Fruit fly (Drosophila melanogaster) whole organism, embryonic: ENCODE results near the gene mia.

ENCODE experiments used
- CG10431 ChIP-seq: fragments of 200-800 bp; sonication (Bioruptor generic); optimal IDR thresholded peaks from 3 replicates; lab custom pipeline; 2018; ENCODE audit warnings: missing biosample characterization, mild to moderate bottlenecking, missing genetic modification characterization
- CG10959 ChIP-seq: fragments of 200-800 bp; sonication (Bioruptor generic); IDR thresholded peaks from 2 replicates; pipeline ENCODE4 v1.3.6; 2022; ENCODE audit warnings: missing biosample characterization, missing genetic modification characterization
- CG11085 ChIP-seq: fragments of 200-800 bp; sonication (Bioruptor generic); IDR thresholded peaks from 2 replicates; pipeline ENCODE4 v1.3.6; 2022; ENCODE audit warnings: missing biosample characterization, missing genetic modification characterization
- CG11504 ChIP-seq: fragments of 200-800 bp; sonication (Bioruptor generic); optimal IDR thresholded peaks from 3 replicates; lab custom pipeline; 2019; ENCODE audit warnings: missing biosample characterization, mild to moderate bottlenecking, missing genetic modification characterization, moderate library complexity
- CG14014 ChIP-seq: fragments of 200-800 bp; sonication (Bioruptor generic); IDR thresholded peaks from 2 replicates; pipeline ENCODE4 v1.3.6; 2022; ENCODE audit warnings: missing biosample characterization, missing genetic modification characterization
- CG14710 ChIP-seq: fragments of 200-800 bp; sonication (Bioruptor generic); optimal IDR thresholded peaks from 3 replicates; lab custom pipeline; 2019; ENCODE audit warnings: missing biosample characterization, mild to moderate bottlenecking, missing genetic modification characterization, moderate library complexity
- CG2202 ChIP-seq: fragments of 200-800 bp; sonication (Bioruptor generic); optimal IDR thresholded peaks from 2 replicates; lab custom pipeline; 2018; ENCODE audit warnings: missing biosample characterization, mild to moderate bottlenecking, missing genetic modification characterization
- CG2889 ChIP-seq: fragments of 200-800 bp; sonication (Bioruptor generic); IDR thresholded peaks from 3 replicates; pipeline ENCODE4 v1.3.6; 2022; ENCODE audit warnings: missing biosample characterization, missing genetic modification characterization
- CG3726 ChIP-seq: fragments of 200-800 bp; sonication (Bioruptor generic); IDR thresholded peaks from 3 replicates; pipeline ENCODE4, ENCODE4 v1.3.6; 2022; ENCODE audit warnings: missing biosample characterization, missing genetic modification characterization
- CG6813 ChIP-seq: fragments of 200-800 bp; sonication (Bioruptor generic); optimal IDR thresholded peaks from 2 replicates; lab custom pipeline; 2017; ENCODE audit warnings: missing biosample characterization, missing genetic modification characterization, mild to moderate bottlenecking, moderate library complexity, missing genetic modification reagents
- CG6854 ChIP-seq: fragments of 200-800 bp; sonication (Bioruptor generic); optimal IDR thresholded peaks from 3 replicates; lab custom pipeline; 2017; ENCODE audit warnings: missing biosample characterization, mild to moderate bottlenecking, missing genetic modification characterization
- CG7839 ChIP-seq: fragments of 200-800 bp; sonication (Bioruptor generic); optimal IDR thresholded peaks from 3 replicates; lab custom pipeline; 2018; ENCODE audit warnings: missing biosample characterization, mild to moderate bottlenecking, missing genetic modification characterization, moderate library complexity
- CG8388 ChIP-seq: fragments of 200-800 bp; sonication (Bioruptor generic); optimal IDR thresholded peaks from 2 replicates; lab custom pipeline; 2019; ENCODE audit warnings: missing biosample characterization, mild to moderate bottlenecking, missing genetic modification characterization, moderate library complexity
- CG9727 ChIP-seq: fragments of 200-800 bp; sonication (Bioruptor generic); optimal IDR thresholded peaks from 3 replicates; lab custom pipeline; 2017; ENCODE audit warnings: missing biosample characterization, mild to moderate bottlenecking, missing genetic modification characterization
- CTCF ChIP-seq: fragments of 200-800 bp; sonication (Bioruptor generic); optimal IDR thresholded peaks from 2 replicates; lab custom pipeline; 2017; ENCODE audit warnings: missing biosample characterization, mild to moderate bottlenecking, missing genetic modification characterization, moderate library complexity
- CkIIα-i1 ChIP-seq: fragments of 200-800 bp; sonication (Bioruptor generic); IDR thresholded peaks from 2 replicates; pipeline ENCODE4 v1.3.6; 2022; ENCODE audit warnings: missing biosample characterization, missing genetic modification characterization
- D19A ChIP-seq: fragments of 200-800 bp; optimal IDR thresholded peaks from 3 replicates; lab custom pipeline; 2019; ENCODE audit warnings: missing biosample characterization, mild to moderate bottlenecking, missing genetic modification characterization, moderate library complexity
- Ets65A ChIP-seq: fragments of 200-800 bp; sonication (Bioruptor generic); peaks from one replicate; lab custom pipeline; 2016; ENCODE audit warnings: missing biosample characterization, missing genetic modification characterization
- Fer3 ChIP-seq: fragments of 200-800 bp; sonication (Bioruptor generic); optimal IDR thresholded peaks from 2 replicates; lab custom pipeline; 2018; ENCODE audit warnings: missing biosample characterization, mild to moderate bottlenecking, missing genetic modification characterization, moderate library complexity
- GATAe ChIP-seq: fragments of 200-800 bp; sonication (Bioruptor generic); conservative IDR thresholded peaks from 2 replicates; pipeline ENCODE4 v1.3.6; 2022; ENCODE audit warnings: missing biosample characterization, missing genetic modification characterization
- HmgD ChIP-seq: fragments of 200-800 bp; sonication (Bioruptor generic); optimal IDR thresholded peaks from 3 replicates; lab custom pipeline; 2016; ENCODE audit warnings: missing biosample characterization, missing genetic modification characterization
- Hsf ChIP-seq: fragments of 200-800 bp; sonication (Bioruptor generic); optimal IDR thresholded peaks from 3 replicates; lab custom pipeline; 2016; ENCODE audit warnings: missing biosample characterization, missing genetic modification characterization
- Meics ChIP-seq: fragments of 200-800 bp; sonication (Bioruptor generic); optimal IDR thresholded peaks from 2 replicates; lab custom pipeline; 2017; ENCODE audit warnings: missing biosample characterization, mild to moderate bottlenecking, missing genetic modification characterization
- Mrtf ChIP-seq: fragments of 200-800 bp; sonication (Bioruptor generic); IDR thresholded peaks from 3 replicates; pipeline ENCODE4 v1.3.6; 2022; ENCODE audit warnings: missing biosample characterization, missing genetic modification characterization
- NC2β ChIP-seq: fragments of 200-800 bp; sonication (Bioruptor generic); optimal IDR thresholded peaks from 2 replicates; lab custom pipeline; 2016; ENCODE audit warnings: missing biosample characterization, missing genetic modification characterization
- Nf-YA ChIP-seq: fragments of 200-800 bp; sonication (Bioruptor generic); IDR thresholded peaks from 2 replicates; pipeline ENCODE4 v1.3.6; 2022; ENCODE audit warnings: missing biosample characterization, missing genetic modification characterization
- Nf-YC ChIP-seq: fragments of 200-800 bp; optimal IDR thresholded peaks from 3 replicates; lab custom pipeline; 2019; ENCODE audit warnings: missing biosample characterization, mild to moderate bottlenecking, missing genetic modification characterization, moderate library complexity
- Six4 ChIP-seq: fragments of 200-800 bp; sonication (Bioruptor generic); optimal IDR thresholded peaks from 2 replicates; lab custom pipeline; 2016; ENCODE audit warnings: missing biosample characterization, missing genetic modification characterization
- Spps ChIP-seq: fragments of 200-800 bp; sonication (Bioruptor generic); optimal IDR thresholded peaks from 2 replicates; lab custom pipeline; 2018; ENCODE audit warnings: missing biosample characterization, mild to moderate bottlenecking, missing genetic modification characterization
- ab ChIP-seq: fragments of 200-800 bp; sonication (Bioruptor generic); optimal IDR thresholded peaks from 2 replicates; lab custom pipeline; 2016; ENCODE audit warnings: missing biosample characterization, missing genetic modification characterization
- az2 ChIP-seq: fragments of 200-800 bp; sonication (Bioruptor generic); optimal IDR thresholded peaks from 3 replicates; lab custom pipeline; 2016; ENCODE audit warnings: missing biosample characterization, missing genetic modification characterization
- ems ChIP-seq: fragments of 200-800 bp; sonication (Bioruptor generic); optimal IDR thresholded peaks from 3 replicates; lab custom pipeline; 2016; ENCODE audit warnings: missing biosample characterization, missing genetic modification characterization
- fd3F ChIP-seq: fragments of 200-800 bp; sonication (Bioruptor generic); optimal IDR thresholded peaks from 2 replicates; lab custom pipeline; 2018; ENCODE audit warnings: missing biosample characterization, mild to moderate bottlenecking, missing genetic modification characterization, moderate library complexity
- fd96Cb ChIP-seq: fragments of 200-800 bp; sonication (Bioruptor generic); optimal IDR thresholded peaks from 2 replicates; lab custom pipeline; 2018; ENCODE audit warnings: missing biosample characterization, mild to moderate bottlenecking, missing genetic modification characterization, moderate library complexity
- h ChIP-seq: fragments of >200 bp; optimal IDR thresholded peaks from 2 replicates; lab custom pipeline; 2017
- hth ChIP-seq: fragments of >200 bp; optimal IDR thresholded peaks from 2 replicates; lab custom pipeline; 2017; ENCODE audit warnings: inconsistent platforms
- inv ChIP-seq: fragments of 200-800 bp; sonication (Bioruptor generic); IDR thresholded peaks from 2 replicates; pipeline ENCODE4 v1.3.6; 2022; ENCODE audit warnings: missing biosample characterization, missing genetic modification characterization; ENCODE audit not compliant: partially characterized antibody
- klu ChIP-seq: fragments of 200-800 bp; sonication (Bioruptor generic); IDR thresholded peaks from 2 replicates; pipeline ENCODE4 v1.3.6; 2022; ENCODE audit warnings: missing biosample characterization, missing genetic modification characterization
- lilli ChIP-seq: fragments of 200-800 bp; sonication (Bioruptor generic); optimal IDR thresholded peaks from 3 replicates; lab custom pipeline; 2016; ENCODE audit warnings: missing biosample characterization, missing genetic modification characterization
- lola ChIP-seq, 3 experiments: fragments of >200 bp in 2 of 3; fragments of 200-800 bp in 1 of 3; sonication (Bioruptor generic) in 1 of 3; optimal IDR thresholded peaks; 2 replicates each; lab custom pipeline; 2017 to 2019; ENCODE audit warnings: missing biosample characterization in 3 of 3, missing genetic modification characterization in 3 of 3, mild to moderate bottlenecking in 1 of 3, moderate library complexity in 1 of 3
- mirr ChIP-seq: fragments of 200-800 bp; sonication (Bioruptor generic); optimal IDR thresholded peaks from 3 replicates; lab custom pipeline; 2018; ENCODE audit warnings: missing biosample characterization, mild to moderate bottlenecking, missing genetic modification characterization
- nau ChIP-seq: fragments of 200-800 bp; sonication (Bioruptor generic); optimal IDR thresholded peaks from 3 replicates; lab custom pipeline; 2017; ENCODE audit warnings: missing biosample characterization, mild to moderate bottlenecking, missing genetic modification characterization, missing genetic modification reagents
- onecut ChIP-seq: fragments of 200-800 bp; sonication (Bioruptor generic); IDR thresholded peaks from 2 replicates; pipeline ENCODE4 v1.3.6; 2022; ENCODE audit warnings: missing biosample characterization, missing genetic modification characterization
- pb ChIP-seq: fragments of 200-800 bp; sonication (Bioruptor generic); optimal IDR thresholded peaks from 3 replicates; lab custom pipeline; 2016; ENCODE audit warnings: missing biosample characterization, missing genetic modification characterization
- pfk ChIP-seq: fragments of 200-800 bp; sonication (Bioruptor generic); optimal IDR thresholded peaks from 2 replicates; lab custom pipeline; 2018; ENCODE audit warnings: missing biosample characterization, mild to moderate bottlenecking, missing genetic modification characterization, moderate library complexity
- pzg ChIP-seq: fragments of 200-800 bp; sonication (Bioruptor generic); optimal IDR thresholded peaks from 3 replicates; lab custom pipeline; 2018; ENCODE audit warnings: missing biosample characterization, mild to moderate bottlenecking, missing genetic modification characterization, moderate library complexity
- sisA ChIP-seq: fragments of 200-800 bp; sonication (Bioruptor generic); IDR thresholded peaks from 2 replicates; pipeline ENCODE4 v1.3.6; 2022; ENCODE audit warnings: missing biosample characterization, missing genetic modification characterization
- stwl ChIP-seq: fragments of 200-800 bp; sonication (Bioruptor generic); optimal IDR thresholded peaks from 3 replicates; lab custom pipeline; 2018; ENCODE audit warnings: missing biosample characterization, mild to moderate bottlenecking, missing genetic modification characterization, moderate library complexity
- trem ChIP-seq: fragments of 200-800 bp; optimal IDR thresholded peaks from 3 replicates; lab custom pipeline; 2019; ENCODE audit warnings: missing biosample characterization, mild to moderate bottlenecking, missing genetic modification characterization, moderate library complexity
- vnd ChIP-seq: fragments of 200-800 bp; sonication (Bioruptor generic); IDR thresholded peaks from 3 replicates; pipeline ENCODE4 v1.3.6; 2022; ENCODE audit warnings: missing biosample characterization, missing genetic modification characterization; ENCODE audit not compliant: partially characterized antibody
- vvl ChIP-seq: fragments of 200-800 bp; sonication (Bioruptor generic); IDR thresholded peaks from 2 replicates; pipeline ENCODE4 v1.3.6; 2022; ENCODE audit warnings: missing biosample characterization, missing genetic modification characterization
- zen2 ChIP-seq: fragments of 200-800 bp; sonication (Bioruptor generic); IDR thresholded peaks from 3 replicates; pipeline ENCODE4 v1.3.6; 2022; ENCODE audit warnings: missing biosample characterization, missing genetic modification characterization; ENCODE audit not compliant: partially characterized antibody

The mia gene

dm6 chr3R:5568590-5568989 lies 17.6 kb upstream of the mia start, which contains the start of the genes CG2931 and Rheb (continued):
- TF ChIP-seq CTCF (peak; percentile 27), fd96Cb (tag; lab: Kevin White, UChicago) (peak; percentile 48), ab (GFP tag; lab: Kevin White, UChicago) (no peak), pb (no peak), CG9727 (peak; percentile 67), Fer3 (tag; lab: Kevin White, UChicago) (peak; percentile 63), Mrtf (GFP tag; lab: Robert Waterston, UW) (no peak), fd3F (GFP tag; lab: Kevin White, UChicago) (peak; percentile 55), CG6813 (GFP tag; lab: Kevin White, UChicago) (no peak), Meics (GFP tag; lab: Kevin White, UChicago) (peak; percentile 44), hth (lab: Kevin White, UChicago) (no peak), CG11504 (tag; lab: Kevin White, UChicago) (no peak), stwl (peak; percentile 87), Hsf (peak; percentile 65), CG2889 (GFP tag; lab: Robert Waterston, UW) (no peak), HmgD (GFP tag; lab: Kevin White, UChicago) (no peak), CG6854 (GFP tag; lab: Kevin White, UChicago) (no peak), lilli (peak; percentile 87), vnd (GFP tag; lab: Robert Waterston, UW) (peak; percentile 74), pzg (GFP tag; lab: Kevin White, UChicago) (peak; percentile 89), CG14710 (tag; lab: Kevin White, UChicago) (peak; percentile 87), sisA (GFP tag; lab: Robert Waterston, UW) (peak; percentile 69), nau (peak; percentile 6), CkIIα-i1 (GFP tag; lab: Robert Waterston, UW) (no peak), Nf-YA (GFP tag; lab: Robert Waterston, UW) (no peak), CG8388 (GFP tag; lab: Kevin White, UChicago) (peak; percentile 56), CG7839 (peak; percentile 58), h (no peak), Ets65A (peak; percentile 94), az2 (GFP tag; lab: Kevin White, UChicago) (peak; percentile 72), CG11085 (GFP tag; lab: Robert Waterston, UW) (peak; percentile 63; the same call in 1 of the 2 replicates), vvl (GFP tag; lab: Robert Waterston, UW) (peak; percentile 74), onecut (GFP tag; lab: Robert Waterston, UW) (peak; percentile 84), trem (tag; lab: Kevin White, UChicago) (peak; percentile 89), ems (GFP tag; lab: Kevin White, UChicago) (peak; percentile 45), CG2202 (no peak), NC2β (GFP tag; lab: Kevin White, UChicago) (peak; percentile 38), Spps (peak; percentile 23), lola (GFP tag; optimal IDR thresholded peaks at IDR 0.05; lab: Kevin White, UChicago) (peak in 1 of 3 experiments; percentile 49), Six4 (peak; percentile 33), Nf-YC (tag; lab: Kevin White, UChicago) (peak; percentile 61), D19A (tag; lab: Kevin White, UChicago) (peak; percentile 48), inv (GFP tag; lab: Robert Waterston, UW) (peak; percentile 68), CG14014 (GFP tag; lab: Robert Waterston, UW) (peak; percentile 63), GATAe (GFP tag; lab: Robert Waterston, UW) (no peak), CG10959 (GFP tag; lab: Robert Waterston, UW) (no peak), CG10431 (GFP tag; lab: Kevin White, UChicago) (peak; percentile 16), CG3726 (GFP tag; lab: Robert Waterston, UW) (no peak), klu (peak; percentile 25; the same call in 1 of the 2 replicates), mirr (no peak), pfk (GFP tag; lab: Kevin White, UChicago) (no peak), zen2 (GFP tag; lab: Robert Waterston, UW) (no peak; the same call in 2 of the 3 replicates)
